Worm (Caenorhabditis elegans) whole organism, midembryonic: ENCODE results near the gene stdh-4.

Source experiments
- T22C8.4 ChIP-seq: fragments of 200-800 bp; sonication (Bioruptor generic); IDR thresholded peaks from 2 replicates; pipeline ENCODE4 v1.3.6; 2022; ENCODE audit warnings: missing genetic modification characterization, missing compliant biosample characterization
- cog-1 ChIP-seq: sonication (generic microtip); optimal IDR thresholded peaks from 2 replicates; lab custom pipeline; 2016; ENCODE audit warnings: missing genetic modification characterization, missing compliant biosample characterization
- flt-1 ChIP-seq: fragments of 200-800 bp; sonication (Bioruptor generic); IDR thresholded peaks from 2 replicates; pipeline ENCODE4 v1.3.6; 2022; ENCODE audit warnings: missing genetic modification characterization, missing compliant biosample characterization
- klf-2 ChIP-seq: fragments of 200-800 bp; sonication (Bioruptor generic); conservative IDR thresholded peaks from 2 replicates; pipeline ENCODE4 v1.3.6; 2022; ENCODE audit warnings: missing genetic modification reagents, missing genetic modification characterization, missing compliant biosample characterization
- med-1 ChIP-seq: sonication (generic microtip); optimal IDR thresholded peaks from 2 replicates; lab custom pipeline; 2017; ENCODE audit warnings: missing genetic modification characterization, mild to moderate bottlenecking, missing compliant biosample characterization, antibody characterized with exemption, missing genetic modification reagents; ENCODE audit not compliant: insufficient read depth
- tab-1 ChIP-seq: fragments of 200-800 bp; sonication (Bioruptor generic); IDR thresholded peaks from 2 replicates; pipeline ENCODE4 v1.3.6; 2022; ENCODE audit warnings: missing genetic modification characterization, missing compliant biosample characterization
- ztf-23 ChIP-seq: fragments of 200-800 bp; sonication (Bioruptor generic); IDR thresholded peaks from 2 replicates; pipeline ENCODE4 v1.3.6; 2022; ENCODE audit warnings: missing genetic modification reagents, missing genetic modification characterization, missing compliant biosample characterization

DNA sequence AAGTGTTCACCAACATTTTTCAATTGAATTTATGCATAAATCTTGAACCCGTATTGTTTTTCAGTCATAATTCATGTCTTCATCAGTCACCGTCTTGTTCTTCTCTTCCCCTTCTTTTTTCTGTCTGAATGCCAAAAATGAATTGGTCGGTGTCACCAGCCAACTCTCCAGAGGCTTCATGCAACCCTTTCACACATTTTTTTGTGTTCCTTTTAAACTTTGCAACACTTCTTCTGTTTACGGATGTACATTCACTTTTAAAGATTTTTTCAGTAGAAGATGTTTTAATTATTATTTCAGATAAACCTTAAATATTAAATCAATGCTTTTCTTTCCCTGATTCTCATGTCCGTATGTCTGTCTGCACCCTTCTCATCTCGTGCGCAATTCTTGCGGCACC, 11.8 kb downstream of the stdh-4 start, which contains the start of gene acr-16:
- TF ChIP-seq tab-1 (GFP tag; lab: Robert Waterston, UW) (no peak), med-1 (GFP tag; lab: Kevin White, UChicago) (no peak), flt-1 (no peak), cog-1 (tag; lab: Kevin White, UChicago) (no peak), klf-2 (no peak), T22C8.4 (GFP tag; lab: Robert Waterston, UW) (no peak), ztf-23 (GFP tag; lab: Robert Waterston, UW) (no peak)
